Fruit fly (Drosophila melanogaster) whole organism, embryonic: ENCODE data around the gene Tsp29Fa.

ENCODE experiments used
- Atf3 ChIP-seq: fragments of 200-800 bp; sonication (Bioruptor generic); optimal IDR thresholded peaks from 3 replicates; lab custom pipeline; 2016; ENCODE audit warnings: missing biosample characterization, missing genetic modification characterization
- Bgb ChIP-seq: fragments of 200-800 bp; sonication (Bioruptor generic); IDR thresholded peaks from 2 replicates; pipeline ENCODE4 v1.3.6; 2022; ENCODE audit warnings: missing biosample characterization, missing genetic modification characterization; ENCODE audit not compliant: partially characterized antibody
- CG10321 ChIP-seq: fragments of 200-800 bp; sonication (Bioruptor generic); IDR thresholded peaks from 2 replicates; pipeline ENCODE4 v1.3.6; 2022; ENCODE audit warnings: missing biosample characterization, missing genetic modification characterization
- CG12236 ChIP-seq: fragments of 200-800 bp; sonication (Bioruptor generic); optimal IDR thresholded peaks from 2 replicates; lab custom pipeline; 2016; ENCODE audit warnings: missing biosample characterization, missing genetic modification characterization
- CG13123 ChIP-seq: fragments of 200-800 bp; sonication (Bioruptor generic); optimal IDR thresholded peaks from 2 replicates; lab custom pipeline; 2016; ENCODE audit warnings: missing biosample characterization, missing genetic modification characterization
- CG14667 ChIP-seq: fragments of 200-800 bp; sonication (Bioruptor generic); IDR thresholded peaks from 2 replicates; pipeline ENCODE4 v1.3.6; 2022; ENCODE audit warnings: missing biosample characterization, missing genetic modification characterization
- CG14710 ChIP-seq: fragments of 200-800 bp; sonication (Bioruptor generic); optimal IDR thresholded peaks from 3 replicates; lab custom pipeline; 2019; ENCODE audit warnings: missing biosample characterization, mild to moderate bottlenecking, missing genetic modification characterization, moderate library complexity
- CG15514 ChIP-seq: fragments of 200-800 bp; sonication (Bioruptor generic); optimal IDR thresholded peaks from 3 replicates; lab custom pipeline; 2017; ENCODE audit warnings: missing biosample characterization, missing genetic modification characterization, mild to moderate bottlenecking, moderate library complexity, missing genetic modification reagents
- CG1602 ChIP-seq: fragments of 200-800 bp; sonication (Bioruptor generic); optimal IDR thresholded peaks from 3 replicates; lab custom pipeline; 2016; ENCODE audit warnings: missing biosample characterization, missing genetic modification characterization
- CG16815 ChIP-seq: fragments of 200-800 bp; sonication (Bioruptor generic); optimal IDR thresholded peaks from 3 replicates; lab custom pipeline; 2017; ENCODE audit warnings: missing biosample characterization, mild to moderate bottlenecking, missing genetic modification characterization
- CG2116 ChIP-seq: fragments of 200-800 bp; sonication (Bioruptor generic); optimal IDR thresholded peaks from 3 replicates; lab custom pipeline; 2018; ENCODE audit warnings: missing biosample characterization, mild to moderate bottlenecking, missing genetic modification characterization
- CG2120 ChIP-seq: fragments of 200-800 bp; sonication (Bioruptor generic); optimal IDR thresholded peaks from 3 replicates; lab custom pipeline; 2016; ENCODE audit warnings: missing biosample characterization, missing genetic modification characterization
- CG30431 ChIP-seq: fragments of 200-800 bp; sonication (Bioruptor generic); optimal IDR thresholded peaks from 2 replicates; lab custom pipeline; 2017; ENCODE audit warnings: missing biosample characterization, missing genetic modification characterization
- CG3838 ChIP-seq: fragments of 200-800 bp; sonication (Bioruptor generic); optimal IDR thresholded peaks from 3 replicates; lab custom pipeline; 2016; ENCODE audit warnings: missing biosample characterization, missing genetic modification characterization
- CG7556 ChIP-seq: fragments of 200-800 bp; sonication (Bioruptor generic); optimal IDR thresholded peaks from 2 replicates; lab custom pipeline; 2017; ENCODE audit warnings: missing biosample characterization, mild to moderate bottlenecking, missing genetic modification characterization
- CG7839 ChIP-seq: fragments of 200-800 bp; sonication (Bioruptor generic); optimal IDR thresholded peaks from 3 replicates; lab custom pipeline; 2018; ENCODE audit warnings: missing biosample characterization, mild to moderate bottlenecking, missing genetic modification characterization, moderate library complexity
- CG8089 ChIP-seq: fragments of 200-800 bp; sonication (Bioruptor generic); optimal IDR thresholded peaks from 3 replicates; lab custom pipeline; 2016; ENCODE audit warnings: missing biosample characterization, missing genetic modification characterization
- CG8478 ChIP-seq: fragments of >200 bp; optimal IDR thresholded peaks from 2 replicates; lab custom pipeline; 2018
- CkIIα-i1 ChIP-seq: fragments of 200-800 bp; sonication (Bioruptor generic); IDR thresholded peaks from 2 replicates; pipeline ENCODE4 v1.3.6; 2022; ENCODE audit warnings: missing biosample characterization, missing genetic modification characterization
- CoRest ChIP-seq: fragments of 200-800 bp; sonication (Bioruptor generic); optimal IDR thresholded peaks from 3 replicates; lab custom pipeline; 2018; ENCODE audit warnings: missing biosample characterization, mild to moderate bottlenecking, missing genetic modification characterization, moderate library complexity
- Doc3 ChIP-seq: fragments of 200-800 bp; sonication (Bioruptor generic); IDR thresholded peaks from 3 replicates; pipeline ENCODE4 v1.3.6; 2022; ENCODE audit warnings: missing biosample characterization, missing genetic modification characterization; ENCODE audit not compliant: partially characterized antibody
- E2f1 ChIP-seq: fragments of 200-800 bp; sonication (Bioruptor generic); IDR thresholded peaks from 2 replicates; pipeline ENCODE4 v1.3.6; 2022; ENCODE audit warnings: missing biosample characterization, missing genetic modification characterization
- Fer1 ChIP-seq: fragments of 200-800 bp; sonication (Bioruptor generic); optimal IDR thresholded peaks from 2 replicates; lab custom pipeline; 2017; ENCODE audit warnings: missing biosample characterization, mild to moderate bottlenecking, missing genetic modification characterization
- Hand ChIP-seq: fragments of 200-800 bp; sonication (Bioruptor generic); optimal IDR thresholded peaks from 2 replicates; lab custom pipeline; 2017; ENCODE audit warnings: mild to moderate bottlenecking, missing biosample characterization, missing genetic modification reagents, missing genetic modification characterization
- Hr51 ChIP-seq, 2 experiments: fragments of 200-800 bp; sonication (Bioruptor generic); optimal IDR thresholded peaks; 2 replicates in 1 of 2; 3 replicates in 1 of 2; lab custom pipeline; 2016 to 2018; ENCODE audit warnings: missing biosample characterization in 2 of 2, missing genetic modification characterization in 2 of 2, mild to moderate bottlenecking in 1 of 2, moderate library complexity in 1 of 2
- Hsf ChIP-seq: fragments of 200-800 bp; sonication (Bioruptor generic); optimal IDR thresholded peaks from 3 replicates; lab custom pipeline; 2016; ENCODE audit warnings: missing biosample characterization, missing genetic modification characterization
- NC2α ChIP-seq: fragments of 200-800 bp; sonication (Bioruptor generic); optimal IDR thresholded peaks from 2 replicates; lab custom pipeline; 2016; ENCODE audit warnings: missing biosample characterization, missing genetic modification characterization
- NK7.1 ChIP-seq: fragments of 200-800 bp; sonication (Bioruptor generic); optimal IDR thresholded peaks from 3 replicates; lab custom pipeline; 2016; ENCODE audit warnings: missing biosample characterization, missing genetic modification characterization
- Oaz ChIP-seq: fragments of 200-800 bp; sonication (Bioruptor generic); IDR thresholded peaks from 2 replicates; pipeline ENCODE4 v1.3.6; 2022; ENCODE audit warnings: missing biosample characterization, missing genetic modification characterization
- Spps ChIP-seq: fragments of 200-800 bp; sonication (Bioruptor generic); optimal IDR thresholded peaks from 2 replicates; lab custom pipeline; 2018; ENCODE audit warnings: missing biosample characterization, mild to moderate bottlenecking, missing genetic modification characterization
- Taf1 ChIP-seq: fragments of 200-800 bp; sonication (Bioruptor generic); IDR thresholded peaks from 2 replicates; pipeline ENCODE4 v1.3.6; 2022; ENCODE audit warnings: missing biosample characterization, missing genetic modification characterization
- bbx ChIP-seq: fragments of 200-800 bp; sonication (Bioruptor generic); IDR thresholded peaks from 2 replicates; pipeline ENCODE4 v1.3.6; 2022; ENCODE audit warnings: missing biosample characterization, missing genetic modification characterization; ENCODE audit not compliant: partially characterized antibody
- da ChIP-seq: fragments of 200-800 bp; sonication (Bioruptor generic); optimal IDR thresholded peaks from 2 replicates; lab custom pipeline; 2016; ENCODE audit warnings: missing biosample characterization, missing genetic modification characterization
- disco-r ChIP-seq: fragments of 200-800 bp; sonication (Bioruptor generic); optimal IDR thresholded peaks from 2 replicates; lab custom pipeline; 2016; ENCODE audit warnings: missing biosample characterization, missing genetic modification characterization
- en ChIP-seq: fragments of 200-800 bp; sonication (Bioruptor generic); optimal IDR thresholded peaks from 2 replicates; lab custom pipeline; 2016; ENCODE audit warnings: missing biosample characterization, missing genetic modification characterization
- ewg ChIP-seq: fragments of 200-800 bp; sonication (Bioruptor generic); optimal IDR thresholded peaks from 3 replicates; lab custom pipeline; 2017; ENCODE audit warnings: mild to moderate bottlenecking, missing biosample characterization, missing genetic modification reagents, missing genetic modification characterization
- fd64A ChIP-seq: fragments of 200-800 bp; sonication (Bioruptor generic); optimal IDR thresholded peaks from 3 replicates; lab custom pipeline; 2018; ENCODE audit warnings: missing biosample characterization, mild to moderate bottlenecking, missing genetic modification characterization
- grn ChIP-seq: fragments of 200-800 bp; sonication (Bioruptor generic); optimal IDR thresholded peaks from 3 replicates; lab custom pipeline; 2017; ENCODE audit warnings: missing biosample characterization, missing genetic modification characterization
- gsb-n ChIP-seq: fragments of 200-800 bp; sonication (Bioruptor generic); optimal IDR thresholded peaks from 3 replicates; lab custom pipeline; 2018; ENCODE audit warnings: missing biosample characterization, mild to moderate bottlenecking, missing genetic modification characterization
- kni ChIP-seq: fragments of 200-800 bp; sonication (Bioruptor generic); optimal IDR thresholded peaks from 3 replicates; lab custom pipeline; 2017; ENCODE audit warnings: mild to moderate bottlenecking, missing biosample characterization, missing genetic modification reagents, missing genetic modification characterization
- lilli ChIP-seq: fragments of 200-800 bp; sonication (Bioruptor generic); optimal IDR thresholded peaks from 3 replicates; lab custom pipeline; 2016; ENCODE audit warnings: missing biosample characterization, missing genetic modification characterization
- mirr ChIP-seq: fragments of 200-800 bp; sonication (Bioruptor generic); optimal IDR thresholded peaks from 3 replicates; lab custom pipeline; 2018; ENCODE audit warnings: missing biosample characterization, mild to moderate bottlenecking, missing genetic modification characterization
- odd ChIP-seq: fragments of 200-800 bp; sonication (Bioruptor generic); optimal IDR thresholded peaks from 2 replicates; lab custom pipeline; 2017; ENCODE audit warnings: missing biosample characterization, mild to moderate bottlenecking, missing genetic modification characterization
- schlank ChIP-seq: fragments of 200-800 bp; sonication (Bioruptor generic); optimal IDR thresholded peaks from 2 replicates; lab custom pipeline; 2018; ENCODE audit warnings: missing biosample characterization, mild to moderate bottlenecking, missing genetic modification characterization
- so ChIP-seq: fragments of 200-800 bp; sonication (Bioruptor generic); IDR thresholded peaks from 3 replicates; pipeline ENCODE4 v1.3.6; 2022; ENCODE audit warnings: missing biosample characterization, missing genetic modification characterization
- ssp ChIP-seq: fragments of 200-800 bp; sonication (Bioruptor generic); IDR thresholded peaks from 2 replicates; pipeline ENCODE4 v1.3.6; 2022; ENCODE audit warnings: missing biosample characterization, missing genetic modification characterization
- tll ChIP-seq, 2 experiments: fragments of 200-800 bp in 1 of 2; fragments of >200 bp in 1 of 2; sonication (Bioruptor generic) in 1 of 2; optimal IDR thresholded peaks; 2 replicates each; lab custom pipeline; 2017 to 2019; ENCODE audit warnings: missing biosample characterization in 2 of 2, missing genetic modification characterization in 2 of 2, mild to moderate bottlenecking in 1 of 2, moderate library complexity in 1 of 2
- unc-4 ChIP-seq: fragments of 200-800 bp; sonication (Bioruptor generic); IDR thresholded peaks from 2 replicates; pipeline ENCODE4 v1.3.6; 2022; ENCODE audit warnings: missing biosample characterization, missing genetic modification characterization; ENCODE audit not compliant: partially characterized antibody
- wdn ChIP-seq: fragments of 200-800 bp; sonication (Bioruptor generic); IDR thresholded peaks from 2 replicates; pipeline ENCODE4 v1.3.6; 2022; ENCODE audit warnings: missing biosample characterization, missing genetic modification characterization
- wor ChIP-seq: fragments of 200-800 bp; sonication (Bioruptor generic); IDR thresholded peaks from 2 replicates; pipeline ENCODE4 v1.3.6; 2022; ENCODE audit warnings: missing biosample characterization, missing genetic modification characterization

Tsp29Fa gene

DNA sequence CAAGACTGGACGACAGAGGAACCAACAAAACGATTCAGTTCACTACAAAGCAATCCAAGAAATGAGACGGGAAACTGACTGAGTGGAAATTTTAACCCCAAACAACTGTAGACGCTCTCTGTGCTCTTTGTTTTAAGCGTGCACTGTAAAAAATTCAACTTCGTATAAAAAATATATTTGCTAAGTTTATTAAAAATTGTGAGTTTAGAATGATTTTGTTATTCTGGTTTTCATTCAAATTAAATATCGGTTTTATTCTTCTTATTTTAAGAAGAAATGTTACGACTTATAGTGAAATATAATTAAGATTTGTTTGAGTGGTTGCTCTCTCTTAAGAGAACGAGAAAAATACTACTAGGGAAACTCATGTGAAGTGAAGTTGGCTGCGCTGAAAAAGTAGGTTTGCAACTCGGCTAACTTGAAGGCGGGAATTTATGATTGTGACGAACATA lies 24.3 kb downstream of the Tsp29Fa start (continued):
- TF ChIP-seq Atf3 (GFP tag; lab: Kevin White, UChicago) (peak; percentile 96), Fer1 (GFP tag; lab: Kevin White, UChicago) (peak; percentile 87), CkIIα-i1 (GFP tag; lab: Robert Waterston, UW) (peak; percentile 91; the same call in 1 of the 2 replicates), Taf1 (GFP tag; lab: Robert Waterston, UW) (peak; percentile 78), CG7839 (tag; lab: Kevin White, UChicago) (peak; percentile 94), ssp (GFP tag; lab: Robert Waterston, UW) (peak; percentile 92), CG13123 (GFP tag; lab: Kevin White, UChicago) (peak; percentile 99), Hr51 (GFP tag; optimal IDR thresholded peaks at IDR 0.05; lab: Kevin White, UChicago) (peak; percentile 90 to 98), CG8478 (lab: Kevin White, UChicago) (no peak), kni (GFP tag; lab: Kevin White, UChicago) (peak; percentile 45), tll (GFP tag; optimal IDR thresholded peaks at IDR 0.05; lab: Kevin White, UChicago) (peak in 1 of 2 experiments; percentile 27), ewg (GFP tag; lab: Kevin White, UChicago) (peak; percentile 81), en (peak; percentile 74), CG3838 (peak; percentile 92), disco-r (GFP tag; lab: Kevin White, UChicago) (peak; percentile 68), CG2120 (GFP tag; lab: Kevin White, UChicago) (peak; percentile 95), CG14710 (tag; lab: Kevin White, UChicago) (peak; percentile 94), Hand (peak; percentile 62), CG7556 (GFP tag; lab: Kevin White, UChicago) (peak; percentile 96), E2f1 (GFP tag; lab: Robert Waterston, UW) (peak; percentile 98), schlank (peak; percentile 75), Bgb (GFP tag; lab: Robert Waterston, UW) (peak; percentile 24; the same call in 1 of the 2 replicates), Oaz (GFP tag; lab: Robert Waterston, UW) (peak; percentile 93), grn (peak; percentile 51), mirr (peak; percentile 69), unc-4 (GFP tag; lab: Robert Waterston, UW) (no peak; the same call in 1 of the 2 replicates), NK7.1 (GFP tag; lab: Kevin White, UChicago) (peak; percentile 87), CG10321 (GFP tag; lab: Robert Waterston, UW) (peak; percentile 83), so (GFP tag; lab: Robert Waterston, UW) (peak; percentile 99), NC2α (GFP tag; lab: Kevin White, UChicago) (peak; percentile 77), bbx (GFP tag; lab: Robert Waterston, UW) (no peak), CG2116 (GFP tag; lab: Kevin White, UChicago) (peak; percentile 80), CG14667 (peak; percentile 96), wor (GFP tag; lab: Robert Waterston, UW) (peak; percentile 95), CG16815 (GFP tag; lab: Kevin White, UChicago) (peak; percentile 94), CG15514 (peak; percentile 88), CG8089 (GFP tag; lab: Kevin White, UChicago) (peak; percentile 85), CoRest (peak; percentile 93), Hsf (peak; percentile 95), fd64A (GFP tag; lab: Kevin White, UChicago) (peak; percentile 42), wdn (GFP tag; lab: Robert Waterston, UW) (peak; percentile 94), gsb-n (peak; percentile 95), CG1602 (peak; percentile 94), lilli (peak; percentile 95), CG12236 (GFP tag; lab: Kevin White, UChicago) (peak; percentile 93), Spps (tag; lab: Kevin White, UChicago) (peak; percentile 92), odd (GFP tag; lab: Kevin White, UChicago) (peak; percentile 70), da (peak; percentile 66), CG30431 (GFP tag; lab: Kevin White, UChicago) (peak; percentile 82), Doc3 (GFP tag; lab: Robert Waterston, UW) (no peak)
